Worm (Caenorhabditis elegans) whole organism, L4 larva: ENCODE results near the gene C06C3.4.
A peak's percentile ranks its signal among the peaks of the same experiment; 100 is the strongest.

Experiments
- F26F4.8 ChIP-seq: fragments of 200-800 bp; sonication (Bioruptor generic); conservative IDR thresholded peaks from 2 replicates; pipeline ENCODE4 v1.3.6; 2022; ENCODE audit warnings: missing genetic modification characterization, missing compliant biosample characterization
- F44E2.7 ChIP-seq: fragments of 200-800 bp; sonication (Bioruptor generic); IDR thresholded peaks from 2 replicates; pipeline ENCODE4 v2.1.2; 2022; ENCODE audit warnings: missing genetic modification characterization, missing compliant biosample characterization
- F49E8.2 ChIP-seq: sonication (generic microtip); optimal IDR thresholded peaks from 2 replicates; lab custom pipeline; 2016; ENCODE audit warnings: missing compliant biosample characterization, mild to moderate bottlenecking, missing genetic modification characterization, borderline replicate concordance
- T20F7.1 ChIP-seq: fragments of 200-800 bp; sonication (Bioruptor generic); optimal IDR thresholded peaks from 2 replicates; lab custom pipeline; 2018; ENCODE audit warnings: mild to moderate bottlenecking, missing genetic modification characterization, missing compliant biosample characterization
- Y48G9A.11 ChIP-seq: fragments of 200-800 bp; sonication (Bioruptor generic); IDR thresholded peaks from 2 replicates; pipeline ENCODE4 v1.3.6; 2022; ENCODE audit warnings: missing genetic modification reagents, missing genetic modification characterization, missing compliant biosample characterization
- Y5F2A.4 ChIP-seq: fragments of 200-800 bp; sonication (Bioruptor generic); optimal IDR thresholded peaks from 2 replicates; lab custom pipeline; 2018; ENCODE audit warnings: mild to moderate bottlenecking, missing genetic modification characterization, missing compliant biosample characterization
- Y75B8A.6 ChIP-seq: fragments of 200-800 bp; sonication (Bioruptor generic); IDR thresholded peaks from 2 replicates; pipeline ENCODE4 v1.3.6; 2022; ENCODE audit warnings: missing genetic modification reagents, missing genetic modification characterization, missing compliant biosample characterization
- ZK337.2 ChIP-seq: fragments of 200-800 bp; sonication (Bioruptor generic); IDR thresholded peaks from 2 replicates; pipeline ENCODE4 v1.3.6; 2022; ENCODE audit warnings: missing genetic modification reagents, missing genetic modification characterization, missing compliant biosample characterization
- ZK546.5 ChIP-seq, 2 experiments: sonication (generic microtip); optimal IDR thresholded peaks; 2 replicates each; lab custom pipeline; 2017; ENCODE audit warnings: missing biosample characterization in 2 of 2, missing genetic modification characterization in 2 of 2
- aha-1 ChIP-seq: fragments of 150-350 bp; peaks from one replicate; lab custom pipeline; 2014; ENCODE audit warnings: missing biosample characterization, missing genetic modification characterization
- aly-2 ChIP-seq: sonication (generic microtip); optimal IDR thresholded peaks from 2 replicates; lab custom pipeline; 2018; ENCODE audit warnings: missing biosample characterization, missing genetic modification characterization
- ceh-82 ChIP-seq: sonication (generic microtip); optimal IDR thresholded peaks from 2 replicates; lab custom pipeline; 2017; ENCODE audit warnings: missing biosample characterization, missing genetic modification characterization
- daf-16 ChIP-seq, 3 experiments: sonication (generic microtip); optimal IDR thresholded peaks; 2 replicates each; lab custom pipeline; 2016 to 2017; ENCODE audit warnings: missing genetic modification characterization in 3 of 3, missing genetic modification reagents in 3 of 3, mild to moderate bottlenecking in 2 of 3, missing compliant biosample characterization in 2 of 3, missing biosample characterization in 1 of 3, moderate library complexity in 1 of 3
- daf-19 ChIP-seq: fragments of 200-800 bp; sonication (Bioruptor generic); conservative IDR thresholded peaks from 2 replicates; pipeline ENCODE4 v1.3.6; 2022; ENCODE audit warnings: missing genetic modification characterization, missing compliant biosample characterization
- daf-8 ChIP-seq: fragments of 200-800 bp; sonication (Bioruptor generic); IDR thresholded peaks from 2 replicates; pipeline ENCODE4 v1.3.6; 2022; ENCODE audit warnings: missing genetic modification characterization, missing compliant biosample characterization
- dmd-6 ChIP-seq: fragments of 200-800 bp; sonication (Bioruptor generic); IDR thresholded peaks from 2 replicates; pipeline ENCODE4 v1.3.6; 2022; ENCODE audit warnings: missing genetic modification reagents, missing genetic modification characterization, missing compliant biosample characterization
- duxl-1 ChIP-seq: sonication (generic microtip); optimal IDR thresholded peaks from 2 replicates; lab custom pipeline; 2016; ENCODE audit warnings: mild to moderate bottlenecking, missing genetic modification characterization, moderate library complexity, missing compliant biosample characterization; ENCODE audit not compliant: poor library complexity
- egl-27 ChIP-seq: sonication (generic microtip); optimal IDR thresholded peaks from 3 replicates; lab custom pipeline; 2017; ENCODE audit warnings: missing biosample characterization, missing genetic modification reagents, missing genetic modification characterization
- egl-43 ChIP-seq: fragments of 200-800 bp; sonication (Bioruptor generic); IDR thresholded peaks from 2 replicates; pipeline ENCODE4 v1.3.6; 2022; ENCODE audit warnings: missing genetic modification reagents, missing genetic modification characterization, missing compliant biosample characterization
- fkh-10 ChIP-seq: fragments of 150-350 bp; optimal IDR thresholded peaks from 2 replicates; lab custom pipeline; 2014; ENCODE audit warnings: missing biosample characterization, missing genetic modification reagents, missing genetic modification characterization
- hlh-30 ChIP-seq: sonication (generic microtip); optimal IDR thresholded peaks from 2 replicates; lab custom pipeline; 2017; ENCODE audit warnings: antibody characterized with exemption, mild to moderate bottlenecking, missing genetic modification characterization, missing compliant biosample characterization; ENCODE audit not compliant: insufficient read depth
- lin-29 ChIP-seq: fragments of 200-800 bp; sonication (Bioruptor generic); IDR thresholded peaks from 2 replicates; pipeline ENCODE4 v1.3.6; 2022; ENCODE audit warnings: missing genetic modification reagents, missing genetic modification characterization, missing compliant biosample characterization
- lir-3 ChIP-seq: sonication (generic microtip); optimal IDR thresholded peaks from 2 replicates; lab custom pipeline; 2016; ENCODE audit warnings: mild to moderate bottlenecking, missing genetic modification characterization, missing compliant biosample characterization
- madf-5 ChIP-seq, 2 experiments: fragments of 200-800 bp; sonication (Bioruptor generic); IDR thresholded peaks; 2 replicates each; pipeline ENCODE4 v1.3.6; 2022; ENCODE audit warnings: missing compliant biosample characterization in 2 of 2, missing genetic modification characterization in 2 of 2
- mdl-1 ChIP-seq, 2 experiments: fragments of 150-350 bp in 1 of 2; sonication (generic microtip) in 1 of 2; optimal IDR thresholded peaks; 2 replicates each; lab custom pipeline; 2014 to 2017; ENCODE audit warnings: missing biosample characterization in 2 of 2, missing genetic modification characterization in 2 of 2
- mdt-29 ChIP-seq: fragments of 200-800 bp; sonication (Bioruptor generic); IDR thresholded peaks from 2 replicates; pipeline ENCODE4 v1.3.6; 2022; ENCODE audit warnings: missing genetic modification reagents, missing genetic modification characterization, missing compliant biosample characterization
- mes-2 ChIP-seq: sonication (generic microtip); optimal IDR thresholded peaks from 2 replicates; lab custom pipeline; 2016; ENCODE audit warnings: missing genotype, mild to moderate bottlenecking, missing genetic modification characterization, missing compliant biosample characterization; ENCODE audit not compliant: poor library complexity, severe bottlenecking
- nhr-10 ChIP-seq: fragments of 150-350 bp; optimal IDR thresholded peaks from 2 replicates; lab custom pipeline; 2014; ENCODE audit warnings: missing biosample characterization, missing genetic modification characterization
- nhr-11 ChIP-seq: fragments of 150-350 bp; optimal IDR thresholded peaks from 2 replicates; lab custom pipeline; 2014; ENCODE audit warnings: missing biosample characterization, missing genetic modification characterization
- nhr-111 ChIP-seq: fragments of 200-800 bp; sonication (Bioruptor generic); optimal IDR thresholded peaks from 2 replicates; lab custom pipeline; 2018; ENCODE audit warnings: mild to moderate bottlenecking, missing genetic modification characterization, missing compliant biosample characterization
- nhr-41 ChIP-seq: fragments of 200-800 bp; sonication (Bioruptor generic); IDR thresholded peaks from 2 replicates; pipeline ENCODE4 v1.3.6; 2022; ENCODE audit warnings: missing genetic modification reagents, missing genetic modification characterization, missing compliant biosample characterization
- nhr-42 ChIP-seq: fragments of 200-800 bp; sonication (Bioruptor generic); IDR thresholded peaks from 2 replicates; pipeline ENCODE4 v1.3.6; 2022; ENCODE audit warnings: missing genetic modification characterization, missing compliant biosample characterization
- nhr-6 ChIP-seq: fragments of 150-350 bp; optimal IDR thresholded peaks from 2 replicates; lab custom pipeline; 2014; ENCODE audit warnings: missing biosample characterization, missing genetic modification characterization
- nhr-77 ChIP-seq: fragments of 150-350 bp; optimal IDR thresholded peaks from 2 replicates; lab custom pipeline; 2014; ENCODE audit warnings: missing biosample characterization, missing genetic modification characterization
- pha-4 ChIP-seq, 2 experiments: fragments of 150-350 bp in 1 of 2; fragments of 200-800 bp in 1 of 2; sonication (Bioruptor generic) in 1 of 2; IDR thresholded peaks in 1 of 2; optimal IDR thresholded peaks in 1 of 2; 2 replicates each; pipeline versions ENCODE4 v1.3.6 to Lab custom; 2014 to 2022; ENCODE audit warnings: missing genetic modification characterization in 2 of 2, missing genetic modification reagents in 2 of 2, missing biosample characterization in 1 of 2, missing compliant biosample characterization in 1 of 2
- pqm-1 ChIP-seq: sonication (generic microtip); optimal IDR thresholded peaks from 2 replicates; lab custom pipeline; 2017; ENCODE audit warnings: missing biosample characterization, missing genetic modification characterization
- rbr-2 ChIP-seq: sonication (generic microtip); optimal IDR thresholded peaks from 2 replicates; lab custom pipeline; 2016; ENCODE audit warnings: missing genotype, missing genetic modification characterization, missing compliant biosample characterization
- skn-1 ChIP-seq: fragments of 150-350 bp; optimal IDR thresholded peaks from 2 replicates; lab custom pipeline; 2014; ENCODE audit warnings: missing biosample characterization, missing genetic modification characterization
- spr-3 ChIP-seq: fragments of 200-800 bp; sonication (Bioruptor generic); optimal IDR thresholded peaks from 2 replicates; lab custom pipeline; 2018; ENCODE audit warnings: mild to moderate bottlenecking, missing genetic modification characterization, missing compliant biosample characterization
- tag-97 ChIP-seq: fragments of 200-800 bp; sonication (Bioruptor generic); IDR thresholded peaks from 2 replicates; pipeline ENCODE4 v1.3.6; 2022; ENCODE audit warnings: missing genetic modification characterization, missing compliant biosample characterization
- unc-130 ChIP-seq: sonication (generic microtip); optimal IDR thresholded peaks from 2 replicates; lab custom pipeline; 2016; ENCODE audit warnings: missing genetic modification reagents, missing genetic modification characterization, missing compliant biosample characterization
- unc-39 ChIP-seq: sonication (generic microtip); optimal IDR thresholded peaks from 2 replicates; lab custom pipeline; 2017; ENCODE audit warnings: missing biosample characterization, missing genetic modification characterization
- unc-62 ChIP-seq, 3 experiments: fragments of 150-350 bp in 1 of 3; sonication (generic microtip); optimal IDR thresholded peaks in 2 of 3; peaks in 1 of 3; 1 replicate in 1 of 3; 2 replicates in 2 of 3; lab custom pipeline; 2014 to 2017; ENCODE audit warnings: missing biosample characterization in 3 of 3, missing genetic modification characterization in 3 of 3, missing genetic modification reagents in 3 of 3, missing genotype in 1 of 3
- vab-7 ChIP-seq: fragments of 200-800 bp; sonication (Bioruptor generic); IDR thresholded peaks from 2 replicates; pipeline ENCODE4 v1.3.6; 2022; ENCODE audit warnings: missing genetic modification reagents, missing genetic modification characterization, missing compliant biosample characterization

The C06C3.4 gene

ce11 chrII:9416381-9417276 lies 43.5 kb downstream of the C06C3.4 start, which contains the start of the genes gss-1 and chch-3 (continued):
- TF ChIP-seq aly-2 (tag; lab: Kevin White, UChicago) (no peak), lir-3 (tag; lab: Kevin White, UChicago) (no peak), nhr-42 (GFP tag; lab: Robert Waterston, UW) (no peak), hlh-30 (peak; percentile 53), nhr-111 (GFP tag; lab: Kevin White, UChicago) (no peak), nhr-6 (tag; lab: Kevin White, UChicago) (peak; percentile 35), nhr-10 (tag; lab: Kevin White, UChicago) (no peak), nhr-41 (no peak), duxl-1 (no peak), F26F4.8 (GFP tag; lab: Robert Waterston, UW) (no peak), unc-130 (no peak), Y48G9A.11 (no peak), F44E2.7 (GFP tag; lab: Robert Waterston, UW) (no peak), lin-29 (GFP tag; lab: Robert Waterston, UW) (no peak), mdl-1 (tag; optimal IDR thresholded peaks at IDR 0.05; lab: Kevin White, UChicago) (no peak), mdt-29 (no peak)

ce11 chrII:9418065-9418567 lies 45.0 kb downstream of the C06C3.4 start, which contains the start of the genes M176.4 and M176.16:
TSS of gene M176.4 (plus strand) at chrII:9418365.
TSS of gene M176.16 (plus strand) at chrII:9418517.
- TF ChIP-seq pha-4 (GFP tag; IDR thresholded peaks at IDR 0.05; lab: Robert Waterston, UW) = no peak
- no peak for TF ChIP-seq pha-4 (tag; optimal IDR thresholded peaks at IDR 0.05; lab: Kevin White, UChicago)
- no peak for TF ChIP-seq daf-16 (GFP tag; optimal IDR thresholded peaks at IDR 0.05; lab: Kevin White, UChicago)
- peak; percentile 40 for TF ChIP-seq daf-16 (tag; optimal IDR thresholded peaks at IDR 0.05; lab: Kevin White, UChicago)
- TF ChIP-seq pqm-1 (tag; lab: Kevin White, UChicago) = peak; percentile 30
- no peak for TF ChIP-seq skn-1 (tag; lab: Kevin White, UChicago)
- peak; percentile 7 for TF ChIP-seq nhr-77
- TF ChIP-seq mes-2 = peak; percentile 18

ce11 chrII:9418843-9419532 lies 45.9 kb downstream of the C06C3.4 start:
- TF ChIP-seq tag-97 (GFP tag; lab: Robert Waterston, UW) (no peak), T20F7.1 (GFP tag; lab: Kevin White, UChicago) (no peak), pqm-1 (tag; lab: Kevin White, UChicago) (no peak), ZK337.2 (GFP tag; lab: Robert Waterston, UW) (no peak), Y5F2A.4 (GFP tag; lab: Kevin White, UChicago) (no peak), madf-5 (GFP tag; IDR thresholded peaks at IDR 0.05; lab: Robert Waterston, UW) (no peak), spr-3 (GFP tag; lab: Kevin White, UChicago) (no peak), egl-27 (no peak), ceh-82 (tag; lab: Kevin White, UChicago) (no peak), hlh-30 (peak; percentile 24), unc-62 (GFP tag; optimal IDR thresholded peaks at IDR 0.05 in 1 of 2; lab: Kevin White, UChicago) (peak in 1 of 2 experiments; percentile 91), unc-62 (tag; optimal IDR thresholded peaks at IDR 0.05; lab: Kevin White, UChicago) (no peak), egl-43 (GFP tag; lab: Robert Waterston, UW) (no peak), rbr-2 (tag; lab: Kevin White, UChicago) (no peak), aha-1 (tag; lab: Kevin White, UChicago) (no peak), ZK546.5 (tag; optimal IDR thresholded peaks at IDR 0.05; lab: Kevin White, UChicago) (no peak), vab-7 (GFP tag; lab: Robert Waterston, UW) (no peak), dmd-6 (GFP tag; lab: Robert Waterston, UW) (peak; percentile 58), F49E8.2 (tag; lab: Kevin White, UChicago) (no peak), Y75B8A.6 (GFP tag; lab: Robert Waterston, UW) (no peak), unc-39 (tag; lab: Kevin White, UChicago) (no peak), fkh-10 (GFP tag; lab: Kevin White, UChicago) (no peak), daf-8 (GFP tag; lab: Robert Waterston, UW) (no peak), daf-19 (GFP tag; lab: Robert Waterston, UW) (no peak), nhr-11 (tag; lab: Kevin White, UChicago) (no peak)
